Worm (Caenorhabditis elegans): ENCODE data around the gene K09F6.9.
A peak's percentile ranks its signal among the peaks of the same experiment; 100 is the strongest.

K09F6.9 gene

ce11 chrII:2292549-2292948 lies 10.1 kb upstream of the K09F6.9 start:
- TF ChIP-seq ceh-2 (tag; optimal IDR thresholded peaks at IDR 0.05) (no peak), odd-2 (tag; optimal IDR thresholded peaks at IDR 0.05) (no peak), C08G9.2 (tag; optimal IDR thresholded peaks at IDR 0.05) (no peak), sdc-2 (tag; optimal IDR thresholded peaks at IDR 0.05) (no peak), unc-3 (GFP tag; conservative IDR thresholded peaks at IDR 0.05) (no peak), unc-3 (tag; optimal IDR thresholded peaks at IDR 0.05) (no peak), dmd-4 (tag; optimal IDR thresholded peaks at IDR 0.05; ENCODE audit: borderline replicate concordance) (no peak), pha-2 (tag; optimal IDR thresholded peaks at IDR 0.05) (no peak), elt-2 (tag; optimal IDR thresholded peaks at IDR 0.05) (no peak), unc-86 (tag; optimal IDR thresholded peaks at IDR 0.05) (no peak), unc-42 (tag; optimal IDR thresholded peaks at IDR 0.05) (no peak), Y22D7AL.16 (tag; optimal IDR thresholded peaks at IDR 0.05) (no peak), che-1 (tag; optimal IDR thresholded peaks at IDR 0.05) (no peak), K09A11.1 (tag; optimal IDR thresholded peaks at IDR 0.05; ENCODE audit: insufficient read depth) (no peak), ceh-22 (tag; optimal IDR thresholded peaks at IDR 0.05) (no peak), pax-1 (tag; optimal IDR thresholded peaks at IDR 0.05) (no peak), K02D7.2 (tag; optimal IDR thresholded peaks at IDR 0.05) (no peak), hlh-6 (tag; optimal IDR thresholded peaks at IDR 0.05) (no peak)

ce11 chrII:2292027-2292426 lies 9.5 kb upstream of the K09F6.9 start, which contains the start of gene K09F6.7:
Gene K09F6.7 (minus strand): TSS chrII:2292127.
- TF ChIP-seq ceh-30 (tag; optimal IDR thresholded peaks at IDR 0.05) (no peak), unc-86 (tag; optimal IDR thresholded peaks at IDR 0.05) (no peak), ceh-34 (tag; optimal IDR thresholded peaks at IDR 0.05) (no peak), ceh-45 (GFP tag; IDR thresholded peaks at IDR 0.05) (no peak), hlh-6 (tag; optimal IDR thresholded peaks at IDR 0.05) (no peak), pqm-1 (tag; optimal IDR thresholded peaks at IDR 0.05) (no peak), unc-3 (GFP tag; conservative IDR thresholded peaks at IDR 0.05) (no peak), unc-3 (tag; optimal IDR thresholded peaks at IDR 0.05) (no peak), dve-1 (tag; optimal IDR thresholded peaks at IDR 0.05) (no peak), ahr-1 (tag; optimal IDR thresholded peaks at IDR 0.05) (no peak), pat-9 (tag; optimal IDR thresholded peaks at IDR 0.05) (no peak), ttx-3 (tag; optimal IDR thresholded peaks at IDR 0.05) (no peak), madf-2 (tag; optimal IDR thresholded peaks at IDR 0.05) (no peak), tbx-2 (tag; optimal IDR thresholded peaks at IDR 0.05) (no peak), sox-2 (GFP tag; IDR thresholded peaks at IDR 0.05) (no peak), che-1 (tag; optimal IDR thresholded peaks at IDR 0.05) (no peak), rnt-1 (tag; optimal IDR thresholded peaks at IDR 0.05) (no peak), ref-2 (tag; optimal IDR thresholded peaks at IDR 0.05) (no peak), ceh-31 (tag; optimal IDR thresholded peaks at IDR 0.05) (no peak), fax-1 (tag; optimal IDR thresholded peaks at IDR 0.05) (no peak)

- TF ChIP-seq F13H6.1 (tag; optimal IDR thresholded peaks at IDR 0.05) (no peak), unc-55 (GFP tag; optimal IDR thresholded peaks at IDR 0.05) (peak; percentile 87), unc-3 (GFP tag; conservative IDR thresholded peaks at IDR 0.05) (no peak), unc-3 (tag; optimal IDR thresholded peaks at IDR 0.05) (peak; percentile 50)
Observed at ce11 chrII:2289441-2289840, 6.9 kb upstream of the K09F6.9 start.

ce11 chrII:2288798-2289197 lies 6.3 kb upstream of the K09F6.9 start, which contains the start of the genes K09F6.10 and K09F6.13:
Gene K09F6.10 (minus strand): TSS chrII:2288883.
Gene K09F6.13 (plus strand): TSS chrII:2289114.
- no peak for TF ChIP-seq odd-2 (tag; optimal IDR thresholded peaks at IDR 0.05)
- no peak for TF ChIP-seq sdc-2 (tag; optimal IDR thresholded peaks at IDR 0.05)
- no peak for TF ChIP-seq eyg-1 (tag; optimal IDR thresholded peaks at IDR 0.05)
- TF ChIP-seq unc-55 (GFP tag; optimal IDR thresholded peaks at IDR 0.05) = no peak
- no peak for TF ChIP-seq ama-1 (optimal IDR thresholded peaks at IDR 0.05)
- no peak for TF ChIP-seq pqm-1 (tag; optimal IDR thresholded peaks at IDR 0.05)
- no peak for TF ChIP-seq ref-2 (tag; optimal IDR thresholded peaks at IDR 0.05)
- no peak for TF ChIP-seq dmd-4 (tag; optimal IDR thresholded peaks at IDR 0.05; ENCODE audit: borderline replicate concordance)
- TF ChIP-seq pat-9 (tag; optimal IDR thresholded peaks at IDR 0.05) = no peak
- no peak for TF ChIP-seq ceh-9 (tag; optimal IDR thresholded peaks at IDR 0.05)
- TF ChIP-seq rnt-1 (tag; optimal IDR thresholded peaks at IDR 0.05) = no peak
- no peak for TF ChIP-seq elt-4 (tag; optimal IDR thresholded peaks at IDR 0.05)
- TF ChIP-seq tbx-2 (tag; optimal IDR thresholded peaks at IDR 0.05) = no peak
- TF ChIP-seq che-1 (tag; optimal IDR thresholded peaks at IDR 0.05) = no peak
- no peak for TF ChIP-seq fax-1 (tag; optimal IDR thresholded peaks at IDR 0.05)
- TF ChIP-seq sox-2 (GFP tag; IDR thresholded peaks at IDR 0.05) = no peak

Measured in whole organism, late embryonic.